Worm (Caenorhabditis elegans): ENCODE data around the gene hrg-3.

DNA sequence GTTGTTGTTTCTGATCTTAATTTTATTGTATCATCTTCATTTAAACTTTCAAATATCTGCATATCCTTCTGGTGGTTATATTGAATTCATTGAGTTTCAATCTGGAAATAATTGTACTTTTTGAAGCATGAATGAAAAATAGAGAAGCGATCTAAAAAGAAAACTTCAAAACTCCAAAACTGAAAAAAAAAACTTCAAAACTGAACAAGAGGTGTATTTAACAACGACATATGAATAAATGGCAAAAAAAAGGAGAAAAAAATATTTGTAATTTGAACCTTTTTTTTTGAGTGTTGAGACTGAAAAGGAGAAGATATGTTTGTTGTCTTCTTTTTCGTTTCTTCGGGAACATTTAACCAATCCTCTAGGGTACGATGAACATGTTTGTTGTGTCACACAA lies 1.6 kb downstream of the hrg-3 start, which contains the start of gene F58E6.11:
- TF ChIP-seq ama-1 (optimal IDR thresholded peaks at IDR 0.05) (no peak), lin-35 (GFP tag; optimal IDR thresholded peaks at IDR 0.05) (no peak), ces-1 (GFP tag; optimal IDR thresholded peaks at IDR 0.05) (no peak)

All from whole organism, L1 larva.